Worm (Caenorhabditis elegans) whole organism, young adult: ENCODE measurements around the gene fbxa-28.

Experiments
- B0019.2 ChIP-seq: fragments of 200-800 bp; sonication (Bioruptor generic); conservative IDR thresholded peaks from 2 replicates; pipeline ENCODE4 v1.3.6; 2022; ENCODE audit warnings: missing genetic modification reagents, missing genetic modification characterization, missing compliant biosample characterization
- C17E4.6 ChIP-seq: fragments of 200-800 bp; sonication (Bioruptor generic); IDR thresholded peaks from 2 replicates; pipeline ENCODE4 v1.3.6; 2022; ENCODE audit warnings: missing genetic modification reagents, missing genetic modification characterization, missing compliant biosample characterization
- F37B4.10 ChIP-seq: fragments of 200-800 bp; sonication (Bioruptor generic); IDR thresholded peaks from 2 replicates; pipeline ENCODE4 v1.3.6; 2022; ENCODE audit warnings: missing genetic modification characterization, missing compliant biosample characterization
- F52B5.7 ChIP-seq: sonication (generic microtip); optimal IDR thresholded peaks from 2 replicates; lab custom pipeline; 2016; ENCODE audit warnings: mild to moderate bottlenecking, missing genetic modification characterization, missing compliant biosample characterization
- F57A8.1 ChIP-seq: fragments of 200-800 bp; sonication (Bioruptor generic); optimal IDR thresholded peaks from 2 replicates; lab custom pipeline; 2018; ENCODE audit warnings: mild to moderate bottlenecking, missing genetic modification characterization, moderate library complexity, missing compliant biosample characterization
- Y53F4B.3 ChIP-seq: fragments of 200-800 bp; sonication (Bioruptor generic); IDR thresholded peaks from 2 replicates; pipeline ENCODE4 v1.3.6; 2022; ENCODE audit warnings: missing genetic modification reagents, missing genetic modification characterization, missing compliant biosample characterization
- Y56A3A.18 ChIP-seq: fragments of 200-800 bp; sonication (Bioruptor generic); IDR thresholded peaks from 2 replicates; pipeline ENCODE4 v1.3.6; 2022; ENCODE audit warnings: missing genetic modification reagents, missing genetic modification characterization, missing compliant biosample characterization
- akir-1 ChIP-seq: fragments of 200-800 bp; sonication (Bioruptor generic); optimal IDR thresholded peaks from 2 replicates; lab custom pipeline; 2018; ENCODE audit warnings: mild to moderate bottlenecking, missing genetic modification characterization, moderate library complexity, missing compliant biosample characterization
- ama-1 ChIP-seq, 3 experiments: fragments of 150-350 bp in 1 of 3; sonication (generic microtip) in 2 of 3; optimal IDR thresholded peaks; 2 replicates each; lab custom pipeline; 2014 to 2018; ENCODE audit warnings: missing biosample characterization in 2 of 3, missing genetic modification characterization in 2 of 3, missing genetic modification reagents in 2 of 3
- aptf-2 ChIP-seq: fragments of 200-800 bp; sonication (Bioruptor generic); conservative IDR thresholded peaks from 2 replicates; pipeline ENCODE4 v1.3.6; 2022; ENCODE audit warnings: missing genetic modification reagents, missing genetic modification characterization, missing compliant biosample characterization
- aptf-3 ChIP-seq: fragments of 200-800 bp; sonication (Bioruptor generic); IDR thresholded peaks from 2 replicates; pipeline ENCODE4 v1.3.6; 2022; ENCODE audit warnings: missing genetic modification characterization, missing compliant biosample characterization
- atf-7 ChIP-seq: sonication (generic microtip); optimal IDR thresholded peaks from 2 replicates; lab custom pipeline; 2017; ENCODE audit warnings: mild to moderate bottlenecking, missing genetic modification characterization, missing compliant biosample characterization
- attf-3 ChIP-seq: fragments of 200-800 bp; sonication (Bioruptor generic); conservative IDR thresholded peaks from 2 replicates; pipeline ENCODE4 v1.3.6; 2022; ENCODE audit warnings: missing genetic modification reagents, missing genetic modification characterization, missing compliant biosample characterization
- attf-5 ChIP-seq: fragments of 200-800 bp; sonication (Bioruptor generic); optimal IDR thresholded peaks from 2 replicates; lab custom pipeline; 2018; ENCODE audit warnings: mild to moderate bottlenecking, missing genetic modification characterization, missing compliant biosample characterization
- bed-1 ChIP-seq: fragments of 200-800 bp; sonication (Bioruptor generic); IDR thresholded peaks from 2 replicates; pipeline ENCODE4 v1.3.6; 2022; ENCODE audit warnings: missing genetic modification reagents, missing genetic modification characterization, missing compliant biosample characterization
- ccch-3 ChIP-seq: fragments of 200-800 bp; sonication (Bioruptor generic); optimal IDR thresholded peaks from 2 replicates; lab custom pipeline; 2018; ENCODE audit warnings: mild to moderate bottlenecking, missing genetic modification characterization, missing compliant biosample characterization
- cebp-1 ChIP-seq, 2 experiments: fragments of 200-800 bp in 1 of 2; sonication (Bioruptor generic) in 1 of 2; sonication (generic microtip) in 1 of 2; IDR thresholded peaks in 1 of 2; optimal IDR thresholded peaks in 1 of 2; 2 replicates each; pipeline versions ENCODE4 v1.3.6 to Lab custom; 2017 to 2022; ENCODE audit warnings: missing compliant biosample characterization in 2 of 2, missing genetic modification characterization in 2 of 2, mild to moderate bottlenecking in 1 of 2, missing genetic modification reagents in 1 of 2, moderate library complexity in 1 of 2
- cebp-2 ChIP-seq: fragments of 200-800 bp; sonication (Bioruptor generic); IDR thresholded peaks from 2 replicates; pipeline ENCODE4 v1.3.6; 2022; ENCODE audit warnings: missing genetic modification characterization, missing compliant biosample characterization
- ceh-58 ChIP-seq: fragments of 200-800 bp; sonication (Bioruptor generic); IDR thresholded peaks from 2 replicates; pipeline ENCODE4 v1.3.6; 2022; ENCODE audit warnings: missing genetic modification characterization, missing compliant biosample characterization
- chd-7 ChIP-seq: sonication (generic microtip); optimal IDR thresholded peaks from 2 replicates; lab custom pipeline; 2016; ENCODE audit warnings: mild to moderate bottlenecking, missing genetic modification characterization, moderate library complexity, missing compliant biosample characterization
- dpff-1 ChIP-seq: sonication (generic microtip); optimal IDR thresholded peaks from 2 replicates; lab custom pipeline; 2017; ENCODE audit warnings: mild to moderate bottlenecking, missing genetic modification characterization, missing compliant biosample characterization
- dpl-1 ChIP-seq: fragments of 150-350 bp; optimal IDR thresholded peaks from 2 replicates; lab custom pipeline; 2014; ENCODE audit warnings: missing biosample characterization, missing genetic modification reagents, missing genetic modification characterization
- efl-1 ChIP-seq: fragments of 150-350 bp; optimal IDR thresholded peaks from 2 replicates; lab custom pipeline; 2014; ENCODE audit warnings: missing biosample characterization, missing genetic modification reagents, missing genetic modification characterization
- ets-4 ChIP-seq: fragments of 200-800 bp; sonication (Bioruptor generic); optimal IDR thresholded peaks from 2 replicates; lab custom pipeline; 2018; ENCODE audit warnings: mild to moderate bottlenecking, missing genetic modification characterization, missing compliant biosample characterization
- fkh-3 ChIP-seq: sonication (generic microtip); optimal IDR thresholded peaks from 2 replicates; lab custom pipeline; 2016; ENCODE audit warnings: mild to moderate bottlenecking, missing genetic modification characterization, missing compliant biosample characterization
- hmg-1.2 ChIP-seq: fragments of 200-800 bp; sonication (Bioruptor generic); IDR thresholded peaks from 2 replicates; pipeline ENCODE4 v1.3.6; 2022; ENCODE audit warnings: missing genetic modification reagents, missing genetic modification characterization, missing compliant biosample characterization
- hmg-20 ChIP-seq: fragments of 200-800 bp; sonication (Bioruptor generic); IDR thresholded peaks from 2 replicates; pipeline ENCODE4 v1.3.6; 2022; ENCODE audit warnings: missing genetic modification reagents, missing genetic modification characterization, missing compliant biosample characterization
- hrde-1 ChIP-seq: sonication (generic microtip); optimal IDR thresholded peaks from 2 replicates; lab custom pipeline; 2016; ENCODE audit warnings: missing genetic modification characterization, mild to moderate bottlenecking, missing compliant biosample characterization, moderate library complexity, missing genotype, missing genetic modification reagents, borderline replicate concordance
- let-526 ChIP-seq: fragments of 200-800 bp; sonication (Bioruptor generic); IDR thresholded peaks from 2 replicates; pipeline ENCODE4 v1.3.6; 2022; ENCODE audit warnings: missing genetic modification reagents, missing genetic modification characterization, missing compliant biosample characterization
- lir-1 ChIP-seq: fragments of 200-800 bp; sonication (Bioruptor generic); conservative IDR thresholded peaks from 2 replicates; pipeline ENCODE4 v1.3.6; 2022; ENCODE audit warnings: missing genetic modification reagents, missing genetic modification characterization, missing compliant biosample characterization
- lsy-27 ChIP-seq: sonication (generic microtip); optimal IDR thresholded peaks from 2 replicates; lab custom pipeline; 2017; ENCODE audit warnings: missing genetic modification characterization, mild to moderate bottlenecking, missing compliant biosample characterization, antibody characterized with exemption, missing genotype, borderline replicate concordance; ENCODE audit not compliant: insufficient read depth
- madf-3 ChIP-seq: fragments of 200-800 bp; sonication (Bioruptor generic); IDR thresholded peaks from 2 replicates; pipeline ENCODE4 v1.3.6; 2022; ENCODE audit warnings: missing genetic modification reagents, missing genetic modification characterization, missing compliant biosample characterization
- madf-8 ChIP-seq: fragments of 200-800 bp; sonication (Bioruptor generic); conservative IDR thresholded peaks from 2 replicates; pipeline ENCODE4 v1.3.6; 2022; ENCODE audit warnings: missing genetic modification reagents, missing genetic modification characterization, missing compliant biosample characterization
- mes-4 ChIP-seq: sonication (generic microtip); optimal IDR thresholded peaks from 2 replicates; lab custom pipeline; 2016; ENCODE audit warnings: missing genotype, missing genetic modification characterization, missing compliant biosample characterization
- nfya-1 ChIP-seq: sonication (generic microtip); optimal IDR thresholded peaks from 2 replicates; lab custom pipeline; 2017; ENCODE audit warnings: antibody characterized with exemption, missing compliant biosample characterization, missing genetic modification characterization, borderline replicate concordance; ENCODE audit not compliant: insufficient read depth
- nfya-2 ChIP-seq: fragments of 200-800 bp; sonication (Bioruptor generic); IDR thresholded peaks from 2 replicates; pipeline ENCODE4 v1.3.6; 2022; ENCODE audit warnings: missing genetic modification reagents, missing genetic modification characterization, missing compliant biosample characterization
- nhr-27 ChIP-seq: fragments of 200-800 bp; sonication (Bioruptor generic); optimal IDR thresholded peaks from 2 replicates; lab custom pipeline; 2018; ENCODE audit warnings: mild to moderate bottlenecking, missing genetic modification characterization, moderate library complexity, missing compliant biosample characterization
- nhr-80 ChIP-seq: sonication (generic microtip); optimal IDR thresholded peaks from 2 replicates; lab custom pipeline; 2016; ENCODE audit warnings: missing genetic modification characterization, missing compliant biosample characterization
- pbrm-1 ChIP-seq: fragments of 200-800 bp; sonication (Bioruptor generic); IDR thresholded peaks from 2 replicates; pipeline ENCODE4 v1.3.6; 2022; ENCODE audit warnings: missing genetic modification reagents, missing genetic modification characterization, missing compliant biosample characterization
- pha-4 ChIP-seq: fragments of 150-350 bp; sonication (generic microtip); optimal IDR thresholded peaks from 2 replicates; lab custom pipeline; 2014; ENCODE audit warnings: missing biosample characterization, missing genetic modification reagents, missing genetic modification characterization
- repo-1 ChIP-seq: sonication (generic microtip); optimal IDR thresholded peaks from 2 replicates; lab custom pipeline; 2017; ENCODE audit warnings: mild to moderate bottlenecking, missing genetic modification characterization, missing compliant biosample characterization
- sdz-38 ChIP-seq: sonication (generic microtip); optimal IDR thresholded peaks from 2 replicates; lab custom pipeline; 2016; ENCODE audit warnings: missing genotype, missing genetic modification characterization, missing compliant biosample characterization
- snpc-1.3 ChIP-seq: sonication (generic microtip); optimal IDR thresholded peaks from 2 replicates; lab custom pipeline; 2017; ENCODE audit warnings: missing genetic modification characterization, mild to moderate bottlenecking, missing compliant biosample characterization, antibody characterized with exemption, moderate library complexity, missing genotype, missing genetic modification reagents; ENCODE audit not compliant: insufficient read depth
- zfh-2 ChIP-seq: fragments of 200-800 bp; sonication (Bioruptor generic); conservative IDR thresholded peaks from 2 replicates; pipeline ENCODE4 v1.3.6; 2022; ENCODE audit warnings: missing genetic modification reagents, missing genetic modification characterization, missing compliant biosample characterization
- ztf-22 ChIP-seq: fragments of 200-800 bp; sonication (Bioruptor generic); optimal IDR thresholded peaks from 2 replicates; lab custom pipeline; 2018; ENCODE audit warnings: mild to moderate bottlenecking, missing genetic modification characterization, moderate library complexity, missing compliant biosample characterization
- ztf-28 ChIP-seq: fragments of 200-800 bp; sonication (Bioruptor generic); IDR thresholded peaks from 2 replicates; pipeline ENCODE4 v1.3.6; 2022; ENCODE audit warnings: missing genetic modification reagents, missing genetic modification characterization, missing compliant biosample characterization
- ztf-3 ChIP-seq: fragments of 200-800 bp; sonication (Bioruptor generic); optimal IDR thresholded peaks from 2 replicates; lab custom pipeline; 2018; ENCODE audit warnings: mild to moderate bottlenecking, missing genetic modification characterization, missing compliant biosample characterization

fbxa-28 gene

DNA sequence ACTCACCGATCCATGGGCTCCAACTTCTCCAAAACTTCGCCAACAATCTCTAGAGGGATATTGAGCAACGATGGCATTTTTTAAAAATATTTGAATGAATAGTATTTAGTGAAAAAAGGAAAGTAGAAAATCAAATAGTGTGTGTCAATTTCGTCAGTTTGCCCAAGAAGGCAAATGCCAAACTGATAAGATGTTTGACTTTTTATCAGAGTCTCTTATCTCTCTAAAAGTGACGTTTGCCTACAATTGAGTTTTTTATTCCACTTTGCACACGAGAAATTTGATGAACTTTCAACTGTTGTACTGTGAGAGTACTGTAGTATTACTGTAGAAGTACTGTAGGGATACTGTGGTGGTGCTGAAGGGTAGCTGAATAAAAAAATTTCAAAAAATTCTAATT lies 25.9 kb downstream of the fbxa-28 start:
- TF ChIP-seq mes-4 (tag; lab: Kevin White, UChicago), result no peak
- no peak for TF ChIP-seq madf-3
- TF ChIP-seq hrde-1 (tag; lab: Kevin White, UChicago), result no peak
- TF ChIP-seq ets-4 (GFP tag; lab: Kevin White, UChicago), result peak; percentile 17
- no peak for TF ChIP-seq madf-8 (GFP tag; lab: Robert Waterston, UW)
- no peak for TF ChIP-seq ceh-58
- no peak for TF ChIP-seq sdz-38 (tag; lab: Kevin White, UChicago)
- no peak for TF ChIP-seq efl-1 (GFP tag; lab: Kevin White, UChicago)
- peak; percentile 35 for TF ChIP-seq atf-7 (tag; lab: Kevin White, UChicago)
- TF ChIP-seq Y53F4B.3 (GFP tag; lab: Robert Waterston, UW), result no peak
- TF ChIP-seq dpff-1 (tag; lab: Kevin White, UChicago), result no peak
- no peak for TF ChIP-seq C17E4.6 (GFP tag; lab: Robert Waterston, UW)
- peak; percentile 72 for TF ChIP-seq nhr-80
- no peak for TF ChIP-seq fkh-3 (tag; lab: Kevin White, UChicago)
- TF ChIP-seq nhr-27 (tag; lab: Kevin White, UChicago), result no peak
- no peak for TF ChIP-seq let-526 (GFP tag; lab: Robert Waterston, UW)
- no peak for TF ChIP-seq attf-3 (GFP tag; lab: Robert Waterston, UW)
- no peak for TF ChIP-seq snpc-1.3
- no peak for TF ChIP-seq repo-1 (tag; lab: Kevin White, UChicago)
- TF ChIP-seq ztf-22 (GFP tag; lab: Kevin White, UChicago), result no peak
- no peak for TF ChIP-seq ccch-3 (GFP tag; lab: Kevin White, UChicago)
- TF ChIP-seq cebp-2 (GFP tag; lab: Robert Waterston, UW), result no peak
- TF ChIP-seq Y56A3A.18 (GFP tag; lab: Robert Waterston, UW), result no peak
- no peak for TF ChIP-seq F37B4.10 (GFP tag; lab: Robert Waterston, UW)
- TF ChIP-seq aptf-2 (GFP tag; lab: Robert Waterston, UW), result no peak
- TF ChIP-seq aptf-3, result no peak
- TF ChIP-seq B0019.2 (GFP tag; lab: Robert Waterston, UW), result no peak
- TF ChIP-seq cebp-1 (GFP tag; IDR thresholded peaks at IDR 0.05; lab: Robert Waterston, UW), result peak; percentile 21; the same call in 1 of the 2 replicates
- peak; percentile 32 for TF ChIP-seq cebp-1 (tag; optimal IDR thresholded peaks at IDR 0.05; lab: Kevin White, UChicago)
- no peak for TF ChIP-seq lir-1
- TF ChIP-seq F52B5.7 (tag; lab: Kevin White, UChicago), result no peak
- TF ChIP-seq zfh-2 (GFP tag; lab: Robert Waterston, UW), result no peak
- no peak for TF ChIP-seq ztf-28 (GFP tag; lab: Robert Waterston, UW)
- TF ChIP-seq attf-5 (GFP tag; lab: Kevin White, UChicago), result no peak
- TF ChIP-seq lsy-27 (tag; lab: Kevin White, UChicago), result no peak
- TF ChIP-seq hmg-20 (GFP tag; lab: Robert Waterston, UW), result no peak

DNA sequence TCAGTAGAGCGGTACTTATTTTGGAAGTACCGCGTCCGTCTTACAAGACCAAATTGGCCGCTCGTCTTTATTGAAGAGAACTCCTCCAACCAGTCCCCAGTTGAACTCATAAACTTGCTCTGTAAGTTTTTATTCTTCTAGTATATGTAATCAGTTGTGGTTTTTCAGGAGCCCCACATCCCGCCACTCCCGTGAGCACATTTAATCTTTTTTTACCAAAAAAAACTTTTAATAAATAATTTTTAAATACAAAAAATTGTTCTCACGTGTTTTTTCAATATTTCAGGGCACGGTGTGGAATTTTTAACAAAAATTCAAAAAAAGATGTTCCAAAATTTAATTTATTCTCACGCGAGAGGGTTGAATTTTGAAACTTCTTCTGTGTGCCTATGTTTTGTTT lies 26.8 kb downstream of the fbxa-28 start, which contains the start of gene fbxa-14:
TSS of gene fbxa-14 (minus strand) at position 101 of the 400 bp plus-strand sequence.
- no peak for TF ChIP-seq pha-4 (tag; lab: Kevin White, UChicago)
- TF ChIP-seq Y56A3A.18 (GFP tag; lab: Robert Waterston, UW), result no peak
- TF ChIP-seq hmg-1.2, result no peak
- TF ChIP-seq atf-7 (tag; lab: Kevin White, UChicago), result no peak
- no peak for TF ChIP-seq nhr-27 (tag; lab: Kevin White, UChicago)
- no peak for TF ChIP-seq nfya-1 (tag; lab: Kevin White, UChicago)
- no peak for TF ChIP-seq dpl-1 (GFP tag; lab: Kevin White, UChicago)
- no peak for TF ChIP-seq F57A8.1 (GFP tag; lab: Kevin White, UChicago)
- TF ChIP-seq snpc-1.3, result no peak
- no peak for TF ChIP-seq mes-4 (tag; lab: Kevin White, UChicago)
- TF ChIP-seq ztf-3 (GFP tag; lab: Kevin White, UChicago), result no peak
- TF ChIP-seq pbrm-1 (GFP tag; lab: Robert Waterston, UW), result no peak
- TF ChIP-seq chd-7, result no peak
- TF ChIP-seq nfya-2 (GFP tag; lab: Robert Waterston, UW), result no peak
- TF ChIP-seq ama-1 (optimal IDR thresholded peaks at IDR 0.05; lab: Kevin White, UChicago), result no peak
- no peak for TF ChIP-seq ama-1 (GFP tag; optimal IDR thresholded peaks at IDR 0.05; lab: Kevin White, UChicago)
- no peak for TF ChIP-seq bed-1 (GFP tag; lab: Robert Waterston, UW)
- TF ChIP-seq akir-1 (GFP tag; lab: Kevin White, UChicago), result no peak
